Fruit fly (Drosophila melanogaster): ENCODE data around the gene CG5177.

CG5177 gene

dm6 chr2L:7423333-7423895, 18.4 kb downstream of the CG5177 start (continued):
- TF ChIP-seq pan (optimal IDR thresholded peaks at IDR 0.05) (no peak), pan (GFP tag; optimal IDR thresholded peaks at IDR 0.05 in 1 of 2, IDR thresholded peaks at IDR 0.05 in 1 of 2) (peak in 1 of 2 experiments; percentile 26), pum (GFP tag; optimal IDR thresholded peaks at IDR 0.05) (no peak), CG7556 (GFP tag; optimal IDR thresholded peaks at IDR 0.05) (no peak), Lim3 (GFP tag; IDR thresholded peaks at IDR 0.05) (no peak), gsb (GFP tag; IDR thresholded peaks at IDR 0.05) (0 out of 2 replicates have a peak, but pooled peaks have one; percentile 36), CG8388 (GFP tag; optimal IDR thresholded peaks at IDR 0.05) (no peak), CG9609 (GFP tag; optimal IDR thresholded peaks at IDR 0.05) (no peak), sqz (GFP tag; optimal IDR thresholded peaks at IDR 0.05) (no peak), sd (tag; optimal IDR thresholded peaks at IDR 0.05) (no peak), Side (GFP tag; optimal IDR thresholded peaks at IDR 0.05) (peak; percentile 4), Atf3 (GFP tag; optimal IDR thresholded peaks at IDR 0.05) (no peak), CG10267 (tag; optimal IDR thresholded peaks at IDR 0.05) (no peak), Sox100B (GFP tag; optimal IDR thresholded peaks at IDR 0.05) (no peak), CG4282 (GFP tag; optimal IDR thresholded peaks at IDR 0.05) (no peak), CG43689 (GFP tag; IDR thresholded peaks at IDR 0.05) (no peak), dysf (GFP tag; IDR thresholded peaks at IDR 0.05) (peak; percentile 52; the same call in 2 of the 3 replicates), br (optimal IDR thresholded peaks at IDR 0.05) (no peak), CG10462 (GFP tag; optimal IDR thresholded peaks at IDR 0.05) (no peak), vvl (GFP tag; IDR thresholded peaks at IDR 0.05) (peak; percentile 29), maf-S (GFP tag; optimal IDR thresholded peaks at IDR 0.05) (no peak), CG17328 (GFP tag; IDR thresholded peaks at IDR 0.05) (no peak; the same call in 1 of the 2 replicates), CG34224 (GFP tag; IDR thresholded peaks at IDR 0.05; ENCODE audit: partially characterized antibody) (peak; percentile 22; the same call in 1 of the 3 replicates), CG1024 (GFP tag; IDR thresholded peaks at IDR 0.05) (0 out of 2 replicates have a peak, but pooled peaks have one; percentile 30), Doc2 (GFP tag; IDR thresholded peaks at IDR 0.05) (no peak), kni (GFP tag; optimal IDR thresholded peaks at IDR 0.05) (peak; percentile 38), Kr (GFP tag; optimal IDR thresholded peaks at IDR 0.05) (no peak), gcm2 (GFP tag; optimal IDR thresholded peaks at IDR 0.05) (no peak), CG10959 (GFP tag; IDR thresholded peaks at IDR 0.05) (0 out of 2 replicates have a peak, but pooled peaks have one; percentile 5), Trl (optimal IDR thresholded peaks at IDR 0.05) (no peak), Trl (GFP tag; optimal IDR thresholded peaks at IDR 0.05) (no peak), gcm (GFP tag; optimal IDR thresholded peaks at IDR 0.05) (peak; percentile 74), Dfd (GFP tag; optimal IDR thresholded peaks at IDR 0.05) (no peak), D19A (tag; optimal IDR thresholded peaks at IDR 0.05) (no peak), zfh2 (GFP tag; optimal IDR thresholded peaks at IDR 0.05) (peak; percentile 67), CG9876 (GFP tag; optimal IDR thresholded peaks at IDR 0.05) (no peak), CG18764 (GFP tag; optimal IDR thresholded peaks at IDR 0.05) (no peak), nerfin-1 (tag; optimal IDR thresholded peaks at IDR 0.05) (no peak), CG3838 (GFP tag; optimal IDR thresholded peaks at IDR 0.05) (no peak), Spps (tag; optimal IDR thresholded peaks at IDR 0.05) (no peak), Hmx (GFP tag; optimal IDR thresholded peaks at IDR 0.05) (no peak), CG1832 (GFP tag; optimal IDR thresholded peaks at IDR 0.05) (peak; percentile 49), CG31365 (tag; optimal IDR thresholded peaks at IDR 0.05) (no peak), jing (GFP tag; optimal IDR thresholded peaks at IDR 0.05) (no peak), ems (GFP tag; optimal IDR thresholded peaks at IDR 0.05) (no peak), ewg (GFP tag; optimal IDR thresholded peaks at IDR 0.05) (no peak), TFAM (GFP tag; optimal IDR thresholded peaks at IDR 0.05) (no peak), tin (GFP tag; optimal IDR thresholded peaks at IDR 0.05) (no peak), Meics (GFP tag; optimal IDR thresholded peaks at IDR 0.05) (peak; percentile 39), CG6254 (GFP tag; optimal IDR thresholded peaks at IDR 0.05) (peak; percentile 43), Atf-2 (GFP tag; optimal IDR thresholded peaks at IDR 0.05) (no peak), CG8290 (GFP tag; optimal IDR thresholded peaks at IDR 0.05) (no peak), CG8290 (tag; optimal IDR thresholded peaks at IDR 0.05) (peak in 1 of 2 experiments; percentile 62)

Data from whole organism, embryonic.